Fruit fly (Drosophila melanogaster) whole organism, embryonic: ENCODE measurements around the gene CG42592.
A peak's percentile ranks its signal among the peaks of the same experiment; 100 is the strongest.

Experiments used
- Antp ChIP-seq: fragments of 200-800 bp; sonication (Bioruptor generic); optimal IDR thresholded peaks from 3 replicates; lab custom pipeline; 2016; ENCODE audit warnings: missing biosample characterization, missing genetic modification characterization
- Atf-2 ChIP-seq: fragments of 200-800 bp; sonication (Bioruptor generic); optimal IDR thresholded peaks from 2 replicates; lab custom pipeline; 2016; ENCODE audit warnings: missing biosample characterization, missing genetic modification characterization
- BtbVII ChIP-seq: fragments of 200-800 bp; sonication (Bioruptor generic); optimal IDR thresholded peaks from 3 replicates; lab custom pipeline; 2017; ENCODE audit warnings: missing biosample characterization, mild to moderate bottlenecking, missing genetic modification characterization
- Bteb2 ChIP-seq: fragments of 200-800 bp; sonication (Bioruptor generic); optimal IDR thresholded peaks from 2 replicates; lab custom pipeline; 2016; ENCODE audit warnings: missing biosample characterization, missing genetic modification characterization
- CG10147 ChIP-seq: fragments of 200-800 bp; sonication (Bioruptor generic); optimal IDR thresholded peaks from 2 replicates; lab custom pipeline; 2019; ENCODE audit warnings: missing biosample characterization, mild to moderate bottlenecking, missing genetic modification characterization, moderate library complexity
- CG10565 ChIP-seq: fragments of 200-800 bp; sonication (Bioruptor generic); optimal IDR thresholded peaks from 3 replicates; lab custom pipeline; 2016; ENCODE audit warnings: missing biosample characterization, mild to moderate bottlenecking, missing genetic modification characterization
- CG10959 ChIP-seq: fragments of 200-800 bp; sonication (Bioruptor generic); IDR thresholded peaks from 2 replicates; pipeline ENCODE4 v1.3.6; 2022; ENCODE audit warnings: missing biosample characterization, missing genetic modification characterization
- CG11695 ChIP-seq: fragments of 200-800 bp; sonication (Bioruptor generic); IDR thresholded peaks from 3 replicates; pipeline ENCODE4 v1.3.6; 2022; ENCODE audit warnings: missing biosample characterization, missing genetic modification characterization
- CG12769 ChIP-seq: fragments of 200-800 bp; sonication (Bioruptor generic); optimal IDR thresholded peaks from 2 replicates; lab custom pipeline; 2019; ENCODE audit warnings: missing biosample characterization, mild to moderate bottlenecking, missing genetic modification characterization, moderate library complexity
- CG13296 ChIP-seq: fragments of 200-800 bp; sonication (Bioruptor generic); optimal IDR thresholded peaks from 3 replicates; lab custom pipeline; 2018; ENCODE audit warnings: missing biosample characterization, mild to moderate bottlenecking, missing genetic modification characterization
- CG13775 ChIP-seq: fragments of 200-800 bp; sonication (Bioruptor generic); optimal IDR thresholded peaks from 3 replicates; lab custom pipeline; 2017; ENCODE audit warnings: missing biosample characterization, mild to moderate bottlenecking, missing genetic modification characterization
- CG14014 ChIP-seq: fragments of 200-800 bp; sonication (Bioruptor generic); IDR thresholded peaks from 2 replicates; pipeline ENCODE4 v1.3.6; 2022; ENCODE audit warnings: missing biosample characterization, missing genetic modification characterization
- CG14710 ChIP-seq: fragments of 200-800 bp; sonication (Bioruptor generic); optimal IDR thresholded peaks from 3 replicates; lab custom pipeline; 2019; ENCODE audit warnings: missing biosample characterization, mild to moderate bottlenecking, missing genetic modification characterization, moderate library complexity
- CG17328 ChIP-seq: fragments of 200-800 bp; sonication (Bioruptor generic); IDR thresholded peaks from 2 replicates; pipeline ENCODE4 v1.3.6; 2022; ENCODE audit warnings: missing biosample characterization, missing genetic modification characterization
- CG17359 ChIP-seq: fragments of 200-800 bp; sonication (Bioruptor generic); optimal IDR thresholded peaks from 3 replicates; lab custom pipeline; 2018; ENCODE audit warnings: missing biosample characterization, mild to moderate bottlenecking, missing genetic modification characterization, moderate library complexity
- CG18599 ChIP-seq: fragments of 200-800 bp; sonication (Bioruptor generic); optimal IDR thresholded peaks from 3 replicates; lab custom pipeline; 2017; ENCODE audit warnings: missing biosample characterization, missing genetic modification characterization, mild to moderate bottlenecking, moderate library complexity, missing genetic modification reagents
- CG4707 ChIP-seq: fragments of 200-800 bp; sonication (Bioruptor generic); optimal IDR thresholded peaks from 2 replicates; lab custom pipeline; 2018; ENCODE audit warnings: missing biosample characterization, mild to moderate bottlenecking, missing genetic modification characterization, moderate library complexity
- CG6175 ChIP-seq: fragments of 200-800 bp; sonication (Bioruptor generic); IDR thresholded peaks from 3 replicates; pipeline ENCODE4 v1.3.6; 2022; ENCODE audit warnings: missing biosample characterization, missing genetic modification characterization
- CG6689 ChIP-seq: fragments of 200-800 bp; sonication (Bioruptor generic); IDR thresholded peaks from 2 replicates; pipeline ENCODE4 v1.3.6; 2022; ENCODE audit warnings: missing biosample characterization, missing genetic modification characterization
- CG7271 ChIP-seq: fragments of 200-800 bp; sonication (Bioruptor generic); optimal IDR thresholded peaks from 2 replicates; lab custom pipeline; 2018; ENCODE audit warnings: missing biosample characterization, mild to moderate bottlenecking, missing genetic modification characterization, moderate library complexity
- CG8478 ChIP-seq: fragments of >200 bp; optimal IDR thresholded peaks from 2 replicates; lab custom pipeline; 2018
- CHES-1-like ChIP-seq: fragments of 200-800 bp; sonication (Bioruptor generic); optimal IDR thresholded peaks from 2 replicates; lab custom pipeline; 2016; ENCODE audit warnings: missing biosample characterization, missing genetic modification characterization
- Dll ChIP-seq: fragments of 200-800 bp; sonication (Bioruptor generic); IDR thresholded peaks from 4 replicates; pipeline ENCODE4 v1.3.6; 2022; ENCODE audit warnings: missing biosample characterization, missing genetic modification characterization; ENCODE audit not compliant: partially characterized antibody
- Dp ChIP-seq: fragments of 200-800 bp; sonication (Bioruptor generic); optimal IDR thresholded peaks from 2 replicates; lab custom pipeline; 2018; ENCODE audit warnings: missing biosample characterization, mild to moderate bottlenecking, missing genetic modification characterization, moderate library complexity
- HLHmδ ChIP-seq: fragments of 200-800 bp; sonication (Bioruptor generic); optimal IDR thresholded peaks from 2 replicates; lab custom pipeline; 2018; ENCODE audit warnings: missing biosample characterization, mild to moderate bottlenecking, missing genetic modification characterization, moderate library complexity
- Hmx ChIP-seq: fragments of 200-800 bp; sonication (Bioruptor generic); optimal IDR thresholded peaks from 2 replicates; lab custom pipeline; 2016; ENCODE audit warnings: missing biosample characterization, missing genetic modification characterization
- Hr78 ChIP-seq, 2 experiments: fragments of 200-800 bp in 1 of 2; fragments of >200 bp in 1 of 2; sonication (Bioruptor generic) in 1 of 2; optimal IDR thresholded peaks; 2 replicates each; lab custom pipeline; 2017 to 2019; ENCODE audit warnings: missing biosample characterization in 2 of 2, missing genetic modification characterization in 2 of 2, mild to moderate bottlenecking in 1 of 2, moderate library complexity in 1 of 2
- Rx ChIP-seq: fragments of 200-800 bp; sonication (Bioruptor generic); IDR thresholded peaks from 2 replicates; pipeline ENCODE4 v1.3.6; 2022; ENCODE audit warnings: missing biosample characterization, missing genetic modification characterization
- Sin3A ChIP-seq: fragments of >200 bp; optimal IDR thresholded peaks from 2 replicates; lab custom pipeline; 2018
- Spps ChIP-seq: fragments of 200-800 bp; sonication (Bioruptor generic); optimal IDR thresholded peaks from 2 replicates; lab custom pipeline; 2018; ENCODE audit warnings: missing biosample characterization, mild to moderate bottlenecking, missing genetic modification characterization
- Tbp ChIP-seq: fragments of >200 bp; optimal IDR thresholded peaks from 2 replicates; lab custom pipeline; 2018; ENCODE audit warnings: missing biosample characterization, missing genetic modification characterization
- Vsx1 ChIP-seq: fragments of 200-800 bp; sonication (Bioruptor generic); optimal IDR thresholded peaks from 2 replicates; lab custom pipeline; 2017; ENCODE audit warnings: missing biosample characterization, mild to moderate bottlenecking, missing genetic modification characterization, missing genetic modification reagents
- YL-1 ChIP-seq: fragments of 200-800 bp; sonication (Bioruptor generic); optimal IDR thresholded peaks from 3 replicates; lab custom pipeline; 2017; ENCODE audit warnings: missing biosample characterization, mild to moderate bottlenecking, missing genetic modification characterization
- abd-A ChIP-seq: fragments of 200-800 bp; sonication (Bioruptor generic); optimal IDR thresholded peaks from 3 replicates; lab custom pipeline; 2019; ENCODE audit warnings: missing biosample characterization, mild to moderate bottlenecking, missing genetic modification characterization, moderate library complexity
- aop ChIP-seq: fragments of 200-800 bp; sonication (Bioruptor generic); IDR thresholded peaks from 2 replicates; pipeline ENCODE4 v1.3.6; 2022; ENCODE audit warnings: missing biosample characterization, missing genetic modification characterization
- ap ChIP-seq: fragments of 200-800 bp; sonication (Bioruptor generic); IDR thresholded peaks from 2 replicates; pipeline ENCODE4 v1.3.6; 2022; ENCODE audit warnings: missing biosample characterization, missing genetic modification characterization
- chm ChIP-seq: fragments of 200-800 bp; sonication (Bioruptor generic); IDR thresholded peaks from 2 replicates; pipeline ENCODE4 v1.3.6; 2022; ENCODE audit warnings: missing biosample characterization, missing genetic modification characterization
- cwo ChIP-seq: fragments of 200-800 bp; sonication (Bioruptor generic); optimal IDR thresholded peaks from 3 replicates; lab custom pipeline; 2017; ENCODE audit warnings: missing biosample characterization, missing genetic modification characterization, mild to moderate bottlenecking, moderate library complexity, missing genetic modification reagents
- danr ChIP-seq: fragments of 200-800 bp; sonication (Bioruptor generic); IDR thresholded peaks from 2 replicates; pipeline ENCODE4 v1.3.6; 2022; ENCODE audit warnings: missing biosample characterization, missing genetic modification characterization
- ems ChIP-seq: fragments of 200-800 bp; sonication (Bioruptor generic); optimal IDR thresholded peaks from 3 replicates; lab custom pipeline; 2016; ENCODE audit warnings: missing biosample characterization, missing genetic modification characterization
- fd102C ChIP-seq: fragments of 200-800 bp; sonication (Bioruptor generic); optimal IDR thresholded peaks from 2 replicates; lab custom pipeline; 2018; ENCODE audit warnings: missing biosample characterization, mild to moderate bottlenecking, missing genetic modification characterization, moderate library complexity
- gsb-n ChIP-seq: fragments of 200-800 bp; sonication (Bioruptor generic); optimal IDR thresholded peaks from 3 replicates; lab custom pipeline; 2018; ENCODE audit warnings: missing biosample characterization, mild to moderate bottlenecking, missing genetic modification characterization
- luna ChIP-seq: fragments of 200-800 bp; sonication (Bioruptor generic); optimal IDR thresholded peaks from 2 replicates; lab custom pipeline; 2016; ENCODE audit warnings: missing biosample characterization, missing genetic modification characterization
- oc ChIP-seq: fragments of 200-800 bp; sonication (Bioruptor generic); optimal IDR thresholded peaks from 2 replicates; lab custom pipeline; 2018; ENCODE audit warnings: missing biosample characterization, mild to moderate bottlenecking, missing genetic modification characterization, moderate library complexity
- org-1 ChIP-seq: fragments of 200-800 bp; sonication (Bioruptor generic); optimal IDR thresholded peaks from 2 replicates; lab custom pipeline; 2017; ENCODE audit warnings: missing biosample characterization, missing genetic modification characterization
- rib ChIP-seq: fragments of 200-800 bp; sonication (Bioruptor generic); IDR thresholded peaks from 2 replicates; pipeline ENCODE4 v1.3.6; 2022; ENCODE audit warnings: missing biosample characterization, missing genetic modification characterization
- sna ChIP-seq: fragments of 200-800 bp; sonication (Bioruptor generic); IDR thresholded peaks from 2 replicates; pipeline ENCODE4 v1.3.6; 2022; ENCODE audit warnings: missing biosample characterization, missing genetic modification characterization; ENCODE audit not compliant: partially characterized antibody
- so ChIP-seq: fragments of 200-800 bp; sonication (Bioruptor generic); IDR thresholded peaks from 3 replicates; pipeline ENCODE4 v1.3.6; 2022; ENCODE audit warnings: missing biosample characterization, missing genetic modification characterization
- ssp ChIP-seq: fragments of 200-800 bp; sonication (Bioruptor generic); IDR thresholded peaks from 2 replicates; pipeline ENCODE4 v1.3.6; 2022; ENCODE audit warnings: missing biosample characterization, missing genetic modification characterization
- stwl ChIP-seq: fragments of 200-800 bp; sonication (Bioruptor generic); optimal IDR thresholded peaks from 3 replicates; lab custom pipeline; 2018; ENCODE audit warnings: missing biosample characterization, mild to moderate bottlenecking, missing genetic modification characterization, moderate library complexity
- yki ChIP-seq: fragments of >200 bp; optimal IDR thresholded peaks from 3 replicates; lab custom pipeline; 2018

CG42592 gene

dm6 chr3R:29802753-29803313 lies 33.3 kb downstream of the CG42592 start, which contains the start of the genes Etfb and CG7789:
Gene Etfb, minus strand, starts transcription at chr3R:29802945.
Gene CG7789, plus strand, starts transcription at chr3R:29803196.
- TF ChIP-seq CG11695 (GFP tag; lab: Robert Waterston, UW), result peak; percentile 80
- TF ChIP-seq cwo, result no peak
- TF ChIP-seq fd102C (GFP tag; lab: Kevin White, UChicago), result no peak
- TF ChIP-seq Atf-2 (GFP tag; lab: Kevin White, UChicago), result peak; percentile 55
- peak; percentile 74 for TF ChIP-seq CG14014
- no peak for TF ChIP-seq HLHmδ (GFP tag; lab: Kevin White, UChicago)
- TF ChIP-seq CHES-1-like (GFP tag; lab: Kevin White, UChicago), result peak; percentile 85
- TF ChIP-seq Vsx1 (GFP tag; lab: Kevin White, UChicago), result no peak
- TF ChIP-seq org-1 (GFP tag; lab: Kevin White, UChicago), result peak; percentile 30
- TF ChIP-seq Dp (GFP tag; lab: Kevin White, UChicago), result peak; percentile 56
- TF ChIP-seq CG17359, result peak; percentile 39
- peak; percentile 57 for TF ChIP-seq ap (GFP tag; lab: Robert Waterston, UW)
- TF ChIP-seq CG8478, result no peak
- peak; percentile 59 for TF ChIP-seq Bteb2
- no peak for TF ChIP-seq CG7271 (tag; lab: Kevin White, UChicago)
- TF ChIP-seq rib (GFP tag; lab: Robert Waterston, UW), result peak; percentile 75
- TF ChIP-seq oc, result no peak
- no peak for TF ChIP-seq Tbp (GFP tag; lab: Kevin White, UChicago)
- TF ChIP-seq stwl (tag; lab: Kevin White, UChicago), result peak; percentile 11
- TF ChIP-seq ssp (GFP tag; lab: Robert Waterston, UW), result peak; percentile 58
- no peak for TF ChIP-seq aop (GFP tag; lab: Robert Waterston, UW)
- TF ChIP-seq CG6175 (GFP tag; lab: Robert Waterston, UW), result peak; percentile 51; the same call in 1 of the 3 replicates
- no peak for TF ChIP-seq gsb-n (tag; lab: Kevin White, UChicago)
- TF ChIP-seq CG4707, result no peak
- no peak for TF ChIP-seq abd-A (tag; lab: Kevin White, UChicago)
- peak; percentile 61 for TF ChIP-seq CG14710
- TF ChIP-seq CG12769 (tag; lab: Kevin White, UChicago), result no peak
- TF ChIP-seq chm (GFP tag; lab: Robert Waterston, UW), result peak; percentile 69
- TF ChIP-seq Spps, result no peak
- TF ChIP-seq YL-1 (GFP tag; lab: Kevin White, UChicago), result peak; percentile 94
- TF ChIP-seq Rx (GFP tag; lab: Robert Waterston, UW), result peak; percentile 48; the same call in 1 of the 2 replicates
- peak; percentile 83 for TF ChIP-seq CG13775 (GFP tag; lab: Kevin White, UChicago)
- TF ChIP-seq CG18599, result peak; percentile 36
- no peak for TF ChIP-seq CG13296 (GFP tag; lab: Kevin White, UChicago)
- no peak for TF ChIP-seq CG10147
- TF ChIP-seq Hmx (GFP tag; lab: Kevin White, UChicago), result no peak
- TF ChIP-seq CG17328 (GFP tag; lab: Robert Waterston, UW), result peak; percentile 67
- TF ChIP-seq sna, result peak; percentile 78
- TF ChIP-seq CG10959 (GFP tag; lab: Robert Waterston, UW), result no peak
- no peak for TF ChIP-seq CG10565 (GFP tag; lab: Kevin White, UChicago)
- TF ChIP-seq luna (GFP tag; lab: Kevin White, UChicago), result peak; percentile 47
- peak; percentile 82 for TF ChIP-seq Antp
- TF ChIP-seq so (GFP tag; lab: Robert Waterston, UW), result 0 out of 3 replicates have a peak, but pooled peaks have one; percentile 8
- peak; percentile 89 for TF ChIP-seq Dll (GFP tag; lab: Robert Waterston, UW)
- TF ChIP-seq Sin3A (lab: Kevin White, UChicago), result peak; percentile 69
- TF ChIP-seq ems (GFP tag; lab: Kevin White, UChicago), result peak; percentile 65
- TF ChIP-seq BtbVII (GFP tag; lab: Kevin White, UChicago), result no peak
- no peak for TF ChIP-seq yki (lab: Kevin White, UChicago)
- TF ChIP-seq danr (GFP tag; lab: Robert Waterston, UW), result 0 out of 2 replicates have a peak, but pooled peaks have one; percentile 34
- no peak for TF ChIP-seq Hr78 (GFP tag; optimal IDR thresholded peaks at IDR 0.05; lab: Kevin White, UChicago)
- TF ChIP-seq CG6689, result peak; percentile 73
